Worm (Caenorhabditis elegans) whole organism, young adult: ENCODE results near the gene F13A2.9.

ENCODE experiments used
- B0261.1 ChIP-seq: sonication (generic microtip); optimal IDR thresholded peaks from 2 replicates; lab custom pipeline; 2016; ENCODE audit warnings: mild to moderate bottlenecking, missing genetic modification characterization, moderate library complexity, missing compliant biosample characterization
- D2030.7 ChIP-seq: fragments of 200-800 bp; sonication (Bioruptor generic); IDR thresholded peaks from 2 replicates; pipeline ENCODE4 v1.3.6; 2022; ENCODE audit warnings: missing genetic modification reagents, missing genetic modification characterization, missing compliant biosample characterization
- F39B2.1 ChIP-seq: fragments of 200-800 bp; sonication (Bioruptor generic); IDR thresholded peaks from 2 replicates; pipeline ENCODE4 v1.3.6; 2022; ENCODE audit warnings: missing genetic modification reagents, missing genetic modification characterization, missing compliant biosample characterization
- K11D2.4 ChIP-seq: fragments of 200-800 bp; sonication (Bioruptor generic); IDR thresholded peaks from 2 replicates; pipeline ENCODE4 v1.3.6; 2022; ENCODE audit warnings: missing genetic modification reagents, missing genetic modification characterization, missing compliant biosample characterization
- K12H6.12 ChIP-seq: fragments of 200-800 bp; sonication (Bioruptor generic); optimal IDR thresholded peaks from 2 replicates; lab custom pipeline; 2018; ENCODE audit warnings: mild to moderate bottlenecking, missing genetic modification characterization, missing compliant biosample characterization
- T26A5.8 ChIP-seq: sonication (generic microtip); optimal IDR thresholded peaks from 2 replicates; lab custom pipeline; 2016; ENCODE audit warnings: missing genetic modification characterization, missing compliant biosample characterization
- Y53F4B.3 ChIP-seq: fragments of 200-800 bp; sonication (Bioruptor generic); IDR thresholded peaks from 2 replicates; pipeline ENCODE4 v1.3.6; 2022; ENCODE audit warnings: missing genetic modification reagents, missing genetic modification characterization, missing compliant biosample characterization
- Y53G8AR.9 ChIP-seq: fragments of 200-800 bp; sonication (Bioruptor generic); conservative IDR thresholded peaks from 2 replicates; pipeline ENCODE4 v1.3.6; 2022; ENCODE audit warnings: missing genetic modification reagents, missing genetic modification characterization, missing compliant biosample characterization
- Y56A3A.18 ChIP-seq: fragments of 200-800 bp; sonication (Bioruptor generic); IDR thresholded peaks from 2 replicates; pipeline ENCODE4 v1.3.6; 2022; ENCODE audit warnings: missing genetic modification reagents, missing genetic modification characterization, missing compliant biosample characterization
- aptf-3 ChIP-seq: fragments of 200-800 bp; sonication (Bioruptor generic); IDR thresholded peaks from 2 replicates; pipeline ENCODE4 v1.3.6; 2022; ENCODE audit warnings: missing genetic modification characterization, missing compliant biosample characterization
- attf-3 ChIP-seq: fragments of 200-800 bp; sonication (Bioruptor generic); conservative IDR thresholded peaks from 2 replicates; pipeline ENCODE4 v1.3.6; 2022; ENCODE audit warnings: missing genetic modification reagents, missing genetic modification characterization, missing compliant biosample characterization
- attf-6 ChIP-seq: fragments of 200-800 bp; sonication (Bioruptor generic); IDR thresholded peaks from 2 replicates; pipeline ENCODE4 v1.3.6; 2022; ENCODE audit warnings: missing genetic modification reagents, missing genetic modification characterization, missing compliant biosample characterization
- bed-1 ChIP-seq: fragments of 200-800 bp; sonication (Bioruptor generic); IDR thresholded peaks from 2 replicates; pipeline ENCODE4 v1.3.6; 2022; ENCODE audit warnings: missing genetic modification reagents, missing genetic modification characterization, missing compliant biosample characterization
- ceh-100 ChIP-seq: fragments of 200-800 bp; sonication (Bioruptor generic); IDR thresholded peaks from 2 replicates; pipeline ENCODE4 v1.3.6; 2022; ENCODE audit warnings: missing genetic modification reagents, missing genetic modification characterization, missing compliant biosample characterization
- ceh-58 ChIP-seq: fragments of 200-800 bp; sonication (Bioruptor generic); IDR thresholded peaks from 2 replicates; pipeline ENCODE4 v1.3.6; 2022; ENCODE audit warnings: missing genetic modification characterization, missing compliant biosample characterization
- die-1 ChIP-seq: sonication (generic microtip); optimal IDR thresholded peaks from 2 replicates; lab custom pipeline; 2016; ENCODE audit warnings: missing genotype, mild to moderate bottlenecking, missing genetic modification characterization, missing compliant biosample characterization
- efl-1 ChIP-seq: fragments of 150-350 bp; optimal IDR thresholded peaks from 2 replicates; lab custom pipeline; 2014; ENCODE audit warnings: missing biosample characterization, missing genetic modification reagents, missing genetic modification characterization
- ets-4 ChIP-seq: fragments of 200-800 bp; sonication (Bioruptor generic); optimal IDR thresholded peaks from 2 replicates; lab custom pipeline; 2018; ENCODE audit warnings: mild to moderate bottlenecking, missing genetic modification characterization, missing compliant biosample characterization
- gei-17 ChIP-seq: fragments of 200-800 bp; sonication (Bioruptor generic); optimal IDR thresholded peaks from 2 replicates; lab custom pipeline; 2018; ENCODE audit warnings: mild to moderate bottlenecking, missing genetic modification characterization, missing compliant biosample characterization
- hlh-26 ChIP-seq: fragments of 200-800 bp; sonication (Bioruptor generic); conservative IDR thresholded peaks from 2 replicates; pipeline ENCODE4 v1.3.6; 2022; ENCODE audit warnings: missing genetic modification reagents, missing genetic modification characterization, missing compliant biosample characterization
- hmg-20 ChIP-seq: fragments of 200-800 bp; sonication (Bioruptor generic); IDR thresholded peaks from 2 replicates; pipeline ENCODE4 v1.3.6; 2022; ENCODE audit warnings: missing genetic modification reagents, missing genetic modification characterization, missing compliant biosample characterization
- let-526 ChIP-seq: fragments of 200-800 bp; sonication (Bioruptor generic); IDR thresholded peaks from 2 replicates; pipeline ENCODE4 v1.3.6; 2022; ENCODE audit warnings: missing genetic modification reagents, missing genetic modification characterization, missing compliant biosample characterization
- lir-1 ChIP-seq: fragments of 200-800 bp; sonication (Bioruptor generic); conservative IDR thresholded peaks from 2 replicates; pipeline ENCODE4 v1.3.6; 2022; ENCODE audit warnings: missing genetic modification reagents, missing genetic modification characterization, missing compliant biosample characterization
- lsl-1 ChIP-seq: fragments of 200-800 bp; sonication (Bioruptor generic); optimal IDR thresholded peaks from 2 replicates; lab custom pipeline; 2018; ENCODE audit warnings: mild to moderate bottlenecking, missing genetic modification characterization, moderate library complexity, missing compliant biosample characterization
- madf-6 ChIP-seq: fragments of 200-800 bp; sonication (Bioruptor generic); IDR thresholded peaks from 2 replicates; pipeline ENCODE4 v1.3.6; 2022; ENCODE audit warnings: missing genetic modification reagents, missing genetic modification characterization, missing compliant biosample characterization
- nhr-120 ChIP-seq: fragments of 200-800 bp; sonication (Bioruptor generic); IDR thresholded peaks from 2 replicates; pipeline ENCODE4 v1.3.6; 2022; ENCODE audit warnings: missing genetic modification characterization, missing compliant biosample characterization
- nhr-179 ChIP-seq: sonication (generic microtip); optimal IDR thresholded peaks from 2 replicates; lab custom pipeline; 2016; ENCODE audit warnings: mild to moderate bottlenecking, missing genetic modification characterization, missing compliant biosample characterization
- nhr-90 ChIP-seq: sonication (generic microtip); optimal IDR thresholded peaks from 2 replicates; lab custom pipeline; 2016; ENCODE audit warnings: missing genotype, mild to moderate bottlenecking, missing genetic modification characterization, missing compliant biosample characterization
- rec-8 ChIP-seq, 2 experiments: sonication (generic microtip); optimal IDR thresholded peaks; 2 replicates each; lab custom pipeline; 2016; ENCODE audit warnings: mild to moderate bottlenecking in 2 of 2, missing genetic modification characterization in 2 of 2, missing genetic modification reagents in 2 of 2, missing genotype in 2 of 2, missing biosample characterization in 1 of 2, missing compliant biosample characterization in 1 of 2, moderate library complexity in 1 of 2
- repo-1 ChIP-seq: sonication (generic microtip); optimal IDR thresholded peaks from 2 replicates; lab custom pipeline; 2017; ENCODE audit warnings: mild to moderate bottlenecking, missing genetic modification characterization, missing compliant biosample characterization
- unc-130 ChIP-seq: sonication (generic microtip); optimal IDR thresholded peaks from 2 replicates; lab custom pipeline; 2016; ENCODE audit warnings: missing genetic modification reagents, missing genetic modification characterization, missing compliant biosample characterization
- ztf-18 ChIP-seq: sonication (generic microtip); optimal IDR thresholded peaks from 2 replicates; lab custom pipeline; 2016; ENCODE audit warnings: missing genotype, mild to moderate bottlenecking, missing genetic modification characterization, missing compliant biosample characterization
- ztf-28 ChIP-seq: fragments of 200-800 bp; sonication (Bioruptor generic); IDR thresholded peaks from 2 replicates; pipeline ENCODE4 v1.3.6; 2022; ENCODE audit warnings: missing genetic modification reagents, missing genetic modification characterization, missing compliant biosample characterization
- ztf-3 ChIP-seq: fragments of 200-800 bp; sonication (Bioruptor generic); optimal IDR thresholded peaks from 2 replicates; lab custom pipeline; 2018; ENCODE audit warnings: mild to moderate bottlenecking, missing genetic modification characterization, missing compliant biosample characterization

F13A2.9 gene

ce11 chrV:4416710-4417109 is 29.4 kb upstream of the F13A2.9 start, which contains the start of gene Y47D7A.18:
TSS of gene Y47D7A.18 (minus strand) at chrV:4416810.
- TF ChIP-seq ztf-18: no peak
- no peak for TF ChIP-seq F39B2.1 (GFP tag; lab: Robert Waterston, UW)
- no peak for TF ChIP-seq ceh-58 (GFP tag; lab: Robert Waterston, UW)
- no peak for TF ChIP-seq K11D2.4 (GFP tag; lab: Robert Waterston, UW)
- TF ChIP-seq ztf-28: no peak
- TF ChIP-seq rec-8 (tag; optimal IDR thresholded peaks at IDR 0.05; lab: Kevin White, UChicago): no peak
- TF ChIP-seq K12H6.12 (tag; lab: Kevin White, UChicago): no peak
- TF ChIP-seq, all 124 proteins: peak for 0

ce11 chrV:4414613-4415071 is 27.3 kb upstream of the F13A2.9 start, which contains the start of gene grl-5:
TSS of gene grl-5 (minus strand) at chrV:4414663.
- TF ChIP-seq repo-1 (tag; lab: Kevin White, UChicago) (no peak), aptf-3 (no peak), die-1 (no peak), madf-6 (GFP tag; lab: Robert Waterston, UW) (no peak), ztf-3 (GFP tag; lab: Kevin White, UChicago) (no peak), efl-1 (GFP tag; lab: Kevin White, UChicago) (no peak), attf-6 (GFP tag; lab: Robert Waterston, UW) (no peak), hlh-26 (GFP tag; lab: Robert Waterston, UW) (no peak), D2030.7 (no peak), attf-3 (no peak)

- TF ChIP-seq repo-1 (tag; lab: Kevin White, UChicago): no peak
- TF ChIP-seq nhr-179 (tag; lab: Kevin White, UChicago): no peak
- TF ChIP-seq let-526 (GFP tag; lab: Robert Waterston, UW): no peak
- TF ChIP-seq T26A5.8 (tag; lab: Kevin White, UChicago): no peak
- TF ChIP-seq lsl-1 (GFP tag; lab: Kevin White, UChicago): no peak
- no peak for TF ChIP-seq Y53G8AR.9
- TF ChIP-seq nhr-90 (tag; lab: Kevin White, UChicago): no peak
- TF ChIP-seq unc-130 (GFP tag; lab: Kevin White, UChicago): no peak
- no peak for TF ChIP-seq hmg-20 (GFP tag; lab: Robert Waterston, UW)
- TF ChIP-seq Y53F4B.3: no peak
- TF ChIP-seq ztf-28: no peak
Measured at ce11 chrV:4411714-4412113, 24.4 kb upstream of the F13A2.9 start, which contains the start of gene Y47D7A.17. TSS of gene Y47D7A.17 (minus strand) at chrV:4411814.

ce11 chrV:4410643-4411042 is 23.3 kb upstream of the F13A2.9 start, which contains the start of gene Y47D7A.3:
TSS of gene Y47D7A.3 (plus strand) at chrV:4410943.
- no peak for TF ChIP-seq ceh-100 (GFP tag; lab: Robert Waterston, UW)
- no peak for TF ChIP-seq D2030.7
- TF ChIP-seq ets-4: no peak
- no peak for TF ChIP-seq lir-1 (GFP tag; lab: Robert Waterston, UW)
- TF ChIP-seq bed-1 (GFP tag; lab: Robert Waterston, UW): no peak
- TF ChIP-seq B0261.1: no peak
- TF ChIP-seq nhr-120 (GFP tag; lab: Robert Waterston, UW): no peak
- TF ChIP-seq Y56A3A.18 (GFP tag; lab: Robert Waterston, UW): no peak
- TF ChIP-seq gei-17 (GFP tag; lab: Kevin White, UChicago): no peak
